Worm (Caenorhabditis elegans) whole organism, midembryonic: ENCODE data around the gene srx-92.

Source experiments
- cog-1 ChIP-seq: sonication (generic microtip); optimal IDR thresholded peaks from 2 replicates; lab custom pipeline; 2016; ENCODE audit warnings: missing genetic modification characterization, missing compliant biosample characterization
- flt-1 ChIP-seq: fragments of 200-800 bp; sonication (Bioruptor generic); IDR thresholded peaks from 2 replicates; pipeline ENCODE4 v1.3.6; 2022; ENCODE audit warnings: missing genetic modification characterization, missing compliant biosample characterization
- klf-2 ChIP-seq: fragments of 200-800 bp; sonication (Bioruptor generic); conservative IDR thresholded peaks from 2 replicates; pipeline ENCODE4 v1.3.6; 2022; ENCODE audit warnings: missing genetic modification reagents, missing genetic modification characterization, missing compliant biosample characterization
- med-1 ChIP-seq: sonication (generic microtip); optimal IDR thresholded peaks from 2 replicates; lab custom pipeline; 2017; ENCODE audit warnings: missing genetic modification characterization, mild to moderate bottlenecking, missing compliant biosample characterization, antibody characterized with exemption, missing genetic modification reagents; ENCODE audit not compliant: insufficient read depth
- tab-1 ChIP-seq: fragments of 200-800 bp; sonication (Bioruptor generic); IDR thresholded peaks from 2 replicates; pipeline ENCODE4 v1.3.6; 2022; ENCODE audit warnings: missing genetic modification characterization, missing compliant biosample characterization
- ztf-23 ChIP-seq: fragments of 200-800 bp; sonication (Bioruptor generic); IDR thresholded peaks from 2 replicates; pipeline ENCODE4 v1.3.6; 2022; ENCODE audit warnings: missing genetic modification reagents, missing genetic modification characterization, missing compliant biosample characterization

- no peak for TF ChIP-seq med-1 (GFP tag; lab: Kevin White, UChicago)
- no peak for TF ChIP-seq flt-1
- TF ChIP-seq tab-1 (GFP tag; lab: Robert Waterston, UW), result no peak
- no peak for TF ChIP-seq klf-2 (GFP tag; lab: Robert Waterston, UW)
- no peak for TF ChIP-seq ztf-23 (GFP tag; lab: Robert Waterston, UW)
- no peak for TF ChIP-seq cog-1 (tag; lab: Kevin White, UChicago)
Observed at ce11 chrV:7282037-7282436, 43.1 kb downstream of the srx-92 start, which contains the start of gene C13A2.3.
